Fruit fly (Drosophila melanogaster) whole organism, embryonic: Measurements from ENCODE around the gene CG4757.

Experiments
- CG10431 ChIP-seq: fragments of 200-800 bp; sonication (Bioruptor generic); optimal IDR thresholded peaks from 3 replicates; lab custom pipeline; 2018; ENCODE audit warnings: missing biosample characterization, mild to moderate bottlenecking, missing genetic modification characterization
- CG11398 ChIP-seq: fragments of 200-800 bp; sonication (Bioruptor generic); optimal IDR thresholded peaks from 2 replicates; lab custom pipeline; 2016; ENCODE audit warnings: missing biosample characterization, missing genetic modification characterization
- CG11456 ChIP-seq: fragments of 200-800 bp; sonication (Bioruptor generic); IDR thresholded peaks from 3 replicates; pipeline ENCODE4 v1.3.6; 2022; ENCODE audit warnings: missing biosample characterization, missing genetic modification characterization
- CG1233 ChIP-seq: fragments of 200-800 bp; sonication (Bioruptor generic); optimal IDR thresholded peaks from 4 replicates; lab custom pipeline; 2018; ENCODE audit warnings: missing biosample characterization, mild to moderate bottlenecking, missing genetic modification characterization
- CG12391 ChIP-seq: fragments of 200-800 bp; sonication (Bioruptor generic); optimal IDR thresholded peaks from 3 replicates; lab custom pipeline; 2018; ENCODE audit warnings: missing biosample characterization, mild to moderate bottlenecking, missing genetic modification characterization, moderate library complexity
- CG12659 ChIP-seq: fragments of 200-800 bp; sonication (Bioruptor generic); optimal IDR thresholded peaks from 3 replicates; lab custom pipeline; 2017; ENCODE audit warnings: mild to moderate bottlenecking, missing biosample characterization, missing genetic modification reagents, missing genetic modification characterization
- CG13894 ChIP-seq: fragments of 200-800 bp; sonication (Bioruptor generic); optimal IDR thresholded peaks from 3 replicates; lab custom pipeline; 2018; ENCODE audit warnings: missing biosample characterization, mild to moderate bottlenecking, missing genetic modification characterization, moderate library complexity
- CG14860 ChIP-seq: fragments of 200-800 bp; sonication (Bioruptor generic); IDR thresholded peaks from 3 replicates; pipeline ENCODE4 v1.3.6; 2022; ENCODE audit warnings: missing biosample characterization, missing genetic modification characterization; ENCODE audit not compliant: partially characterized antibody
- CG30403 ChIP-seq: fragments of 200-800 bp; sonication (Bioruptor generic); optimal IDR thresholded peaks from 3 replicates; lab custom pipeline; 2016; ENCODE audit warnings: missing biosample characterization, missing genetic modification characterization
- CG3407 ChIP-seq: fragments of 200-800 bp; sonication (Bioruptor generic); optimal IDR thresholded peaks from 2 replicates; lab custom pipeline; 2018; ENCODE audit warnings: missing biosample characterization, mild to moderate bottlenecking, missing genetic modification characterization
- CG3726 ChIP-seq: fragments of 200-800 bp; sonication (Bioruptor generic); IDR thresholded peaks from 3 replicates; pipeline ENCODE4, ENCODE4 v1.3.6; 2022; ENCODE audit warnings: missing biosample characterization, missing genetic modification characterization
- CG4730 ChIP-seq: fragments of 200-800 bp; sonication (Bioruptor generic); IDR thresholded peaks from 2 replicates; pipeline ENCODE4 v1.3.6; 2022; ENCODE audit warnings: missing biosample characterization, missing genetic modification characterization
- CG5245 ChIP-seq: fragments of 200-800 bp; sonication (Bioruptor generic); optimal IDR thresholded peaks from 3 replicates; lab custom pipeline; 2016; ENCODE audit warnings: missing biosample characterization, missing genetic modification characterization
- CG8388 ChIP-seq: fragments of 200-800 bp; sonication (Bioruptor generic); optimal IDR thresholded peaks from 2 replicates; lab custom pipeline; 2019; ENCODE audit warnings: missing biosample characterization, mild to moderate bottlenecking, missing genetic modification characterization, moderate library complexity
- CG8478 ChIP-seq: fragments of >200 bp; optimal IDR thresholded peaks from 2 replicates; lab custom pipeline; 2018
- CG8765 ChIP-seq: fragments of 200-800 bp; sonication (Bioruptor generic); IDR thresholded peaks from 2 replicates; pipeline ENCODE4 v1.3.6; 2022; ENCODE audit warnings: missing biosample characterization, missing genetic modification characterization
- CTCF ChIP-seq: fragments of 200-800 bp; sonication (Bioruptor generic); optimal IDR thresholded peaks from 2 replicates; lab custom pipeline; 2017; ENCODE audit warnings: missing biosample characterization, mild to moderate bottlenecking, missing genetic modification characterization, moderate library complexity
- Deaf1 ChIP-seq: fragments of 200-800 bp; optimal IDR thresholded peaks from 3 replicates; lab custom pipeline; 2019; ENCODE audit warnings: missing biosample characterization, mild to moderate bottlenecking, missing genetic modification characterization, moderate library complexity
- Dip3 ChIP-seq: fragments of 200-800 bp; sonication (Bioruptor generic); optimal IDR thresholded peaks from 3 replicates; lab custom pipeline; 2016; ENCODE audit warnings: missing biosample characterization, missing genetic modification characterization
- Eip74EF ChIP-seq, 2 experiments: fragments of 200-800 bp in 1 of 2; fragments of >200 bp in 1 of 2; sonication (Bioruptor generic) in 1 of 2; optimal IDR thresholded peaks; 2 replicates each; lab custom pipeline; 2017 to 2019; ENCODE audit warnings: missing biosample characterization in 2 of 2, missing genetic modification characterization in 2 of 2, mild to moderate bottlenecking in 1 of 2, moderate library complexity in 1 of 2
- Fer2 ChIP-seq: fragments of 200-800 bp; sonication (Bioruptor generic); optimal IDR thresholded peaks from 2 replicates; lab custom pipeline; 2018; ENCODE audit warnings: missing biosample characterization, mild to moderate bottlenecking, missing genetic modification characterization, moderate library complexity
- GATAe ChIP-seq: fragments of 200-800 bp; sonication (Bioruptor generic); conservative IDR thresholded peaks from 2 replicates; pipeline ENCODE4 v1.3.6; 2022; ENCODE audit warnings: missing biosample characterization, missing genetic modification characterization
- HLH54F ChIP-seq: fragments of 200-800 bp; sonication (Bioruptor generic); optimal IDR thresholded peaks from 3 replicates; lab custom pipeline; 2016; ENCODE audit warnings: missing biosample characterization, missing genetic modification characterization
- HLHmδ ChIP-seq: fragments of 200-800 bp; sonication (Bioruptor generic); optimal IDR thresholded peaks from 2 replicates; lab custom pipeline; 2018; ENCODE audit warnings: missing biosample characterization, mild to moderate bottlenecking, missing genetic modification characterization, moderate library complexity
- Hey ChIP-seq: fragments of 200-800 bp; sonication (Bioruptor generic); optimal IDR thresholded peaks from 3 replicates; lab custom pipeline; 2018; ENCODE audit warnings: missing biosample characterization, mild to moderate bottlenecking, missing genetic modification characterization
- Hmr ChIP-seq: fragments of 200-800 bp; sonication (Bioruptor generic); optimal IDR thresholded peaks from 3 replicates; lab custom pipeline; 2017; ENCODE audit warnings: mild to moderate bottlenecking, missing biosample characterization, missing genetic modification reagents, missing genetic modification characterization
- Jarid2 ChIP-seq: fragments of 200-800 bp; sonication (Bioruptor generic); optimal IDR thresholded peaks from 3 replicates; lab custom pipeline; 2017; ENCODE audit warnings: mild to moderate bottlenecking, missing biosample characterization, missing genetic modification reagents, missing genetic modification characterization
- Lhr ChIP-seq: fragments of 200-800 bp; sonication (Bioruptor generic); optimal IDR thresholded peaks from 3 replicates; lab custom pipeline; 2017; ENCODE audit warnings: mild to moderate bottlenecking, missing biosample characterization, missing genetic modification reagents, missing genetic modification characterization
- MTF-1 ChIP-seq: fragments of 200-800 bp; sonication (Bioruptor generic); optimal IDR thresholded peaks from 2 replicates; lab custom pipeline; 2018; ENCODE audit warnings: missing biosample characterization, mild to moderate bottlenecking, missing genetic modification characterization, borderline replicate concordance
- Med ChIP-seq: fragments of 200-800 bp; sonication (Bioruptor generic); peaks from one replicate; lab custom pipeline; 2016; ENCODE audit warnings: missing biosample characterization, missing genetic modification characterization, mild to moderate bottlenecking, inconsistent platforms, moderate library complexity
- Meics ChIP-seq: fragments of 200-800 bp; sonication (Bioruptor generic); optimal IDR thresholded peaks from 2 replicates; lab custom pipeline; 2017; ENCODE audit warnings: missing biosample characterization, mild to moderate bottlenecking, missing genetic modification characterization
- Usf ChIP-seq: fragments of 200-800 bp; sonication (Bioruptor generic); optimal IDR thresholded peaks from 2 replicates; lab custom pipeline; 2017; ENCODE audit warnings: missing genotype, missing biosample characterization, missing genetic modification characterization
- al ChIP-seq: fragments of 200-800 bp; sonication (Bioruptor generic); IDR thresholded peaks from 2 replicates; pipeline ENCODE4 v1.3.6; 2022; ENCODE audit warnings: missing biosample characterization, missing genetic modification characterization
- ara ChIP-seq: fragments of 200-800 bp; sonication (Bioruptor generic); IDR thresholded peaks from 2 replicates; pipeline ENCODE4 v1.3.6; 2022; ENCODE audit warnings: missing biosample characterization, missing genetic modification characterization
- bcd ChIP-seq: fragments of 200-800 bp; sonication (Bioruptor generic); optimal IDR thresholded peaks from 2 replicates; lab custom pipeline; 2017; ENCODE audit warnings: missing biosample characterization, mild to moderate bottlenecking, missing genetic modification characterization
- ewg ChIP-seq: fragments of 200-800 bp; sonication (Bioruptor generic); optimal IDR thresholded peaks from 3 replicates; lab custom pipeline; 2017; ENCODE audit warnings: mild to moderate bottlenecking, missing biosample characterization, missing genetic modification reagents, missing genetic modification characterization
- eyg ChIP-seq: fragments of 200-800 bp; sonication (Bioruptor generic); optimal IDR thresholded peaks from 3 replicates; lab custom pipeline; 2016; ENCODE audit warnings: missing biosample characterization, missing genetic modification characterization
- fd102C ChIP-seq: fragments of 200-800 bp; sonication (Bioruptor generic); optimal IDR thresholded peaks from 2 replicates; lab custom pipeline; 2018; ENCODE audit warnings: missing biosample characterization, mild to moderate bottlenecking, missing genetic modification characterization, moderate library complexity
- ftz-f1 ChIP-seq: fragments of 200-800 bp; sonication (Bioruptor generic); optimal IDR thresholded peaks from 2 replicates; lab custom pipeline; 2016; ENCODE audit warnings: missing biosample characterization, missing genetic modification characterization
- fu2 ChIP-seq: fragments of 200-800 bp; sonication (Bioruptor generic); optimal IDR thresholded peaks from 2 replicates; lab custom pipeline; 2016; ENCODE audit warnings: missing biosample characterization, missing genetic modification characterization
- inv ChIP-seq: fragments of 200-800 bp; sonication (Bioruptor generic); IDR thresholded peaks from 2 replicates; pipeline ENCODE4 v1.3.6; 2022; ENCODE audit warnings: missing biosample characterization, missing genetic modification characterization; ENCODE audit not compliant: partially characterized antibody
- jigr1 ChIP-seq: fragments of 200-800 bp; sonication (Bioruptor generic); IDR thresholded peaks from 3 replicates; pipeline ENCODE4 v1.3.6; 2022; ENCODE audit warnings: missing biosample characterization, missing genetic modification characterization
- lov ChIP-seq, 2 experiments: fragments of 200-800 bp in 1 of 2; fragments of >200 bp in 1 of 2; sonication (Bioruptor generic) in 1 of 2; IDR thresholded peaks in 1 of 2; optimal IDR thresholded peaks in 1 of 2; 2 replicates in 1 of 2; 3 replicates in 1 of 2; pipeline versions ENCODE4 v1.3.6 to Lab custom; 2017 to 2022; ENCODE audit warnings: missing biosample characterization in 1 of 2, missing genetic modification characterization in 1 of 2
- scrt ChIP-seq: fragments of 200-800 bp; sonication (Bioruptor generic); optimal IDR thresholded peaks from 2 replicates; lab custom pipeline; 2018; ENCODE audit warnings: missing biosample characterization, mild to moderate bottlenecking, missing genetic modification characterization, moderate library complexity
- stc ChIP-seq: fragments of 200-800 bp; sonication (Bioruptor generic); IDR thresholded peaks from 2 replicates; pipeline ENCODE4 v1.3.6; 2022; ENCODE audit warnings: missing biosample characterization, missing genetic modification characterization
- trem ChIP-seq: fragments of 200-800 bp; optimal IDR thresholded peaks from 3 replicates; lab custom pipeline; 2019; ENCODE audit warnings: missing biosample characterization, mild to moderate bottlenecking, missing genetic modification characterization, moderate library complexity
- unc-4 ChIP-seq: fragments of 200-800 bp; sonication (Bioruptor generic); IDR thresholded peaks from 2 replicates; pipeline ENCODE4 v1.3.6; 2022; ENCODE audit warnings: missing biosample characterization, missing genetic modification characterization; ENCODE audit not compliant: partially characterized antibody

Gene CG4757

dm6 chr3R:11195792-11196191 lies 34.8 kb downstream of the CG4757 start, which contains the start of gene CG18577:
CG18577 (plus strand) TSS chr3R:11196092.
- no peak for TF ChIP-seq Usf
- TF ChIP-seq Hey (tag; lab: Kevin White, UChicago): peak; percentile 41
- TF ChIP-seq Med (GFP tag; lab: Kevin White, UChicago): peak; percentile 87
- TF ChIP-seq Meics: peak; percentile 55
- no peak for TF ChIP-seq CG12391 (tag; lab: Kevin White, UChicago)
- no peak for TF ChIP-seq unc-4 (GFP tag; lab: Robert Waterston, UW)
- no peak for TF ChIP-seq CG14860 (GFP tag; lab: Robert Waterston, UW)
- TF ChIP-seq GATAe (GFP tag; lab: Robert Waterston, UW): peak; percentile 18; the same call in 1 of the 2 replicates
- TF ChIP-seq CG11456: 0 out of 3 replicates have a peak, but pooled peaks have one; percentile 5
- no peak for TF ChIP-seq al (GFP tag; lab: Robert Waterston, UW)

- TF ChIP-seq CG8478 (lab: Kevin White, UChicago) (no peak), CG11456 (peak; percentile 98), CG10431 (GFP tag; lab: Kevin White, UChicago) (peak; percentile 97), CG3407 (peak; percentile 96), Dip3 (GFP tag; lab: Kevin White, UChicago) (peak; percentile 88), ewg (GFP tag; lab: Kevin White, UChicago) (peak; percentile 97), CG30403 (GFP tag; lab: Kevin White, UChicago) (peak; percentile 99), CG3726 (GFP tag; lab: Robert Waterston, UW) (peak; percentile 96), CG12391 (tag; lab: Kevin White, UChicago) (peak; percentile 99), CG12659 (GFP tag; lab: Kevin White, UChicago) (peak; percentile 99), trem (tag; lab: Kevin White, UChicago) (peak; percentile 86), bcd (GFP tag; lab: Kevin White, UChicago) (peak; percentile 100), CG5245 (GFP tag; lab: Kevin White, UChicago) (peak; percentile 91), eyg (GFP tag; lab: Kevin White, UChicago) (no peak), jigr1 (GFP tag; lab: Robert Waterston, UW) (peak; percentile 99), lov (optimal IDR thresholded peaks at IDR 0.05; lab: Kevin White, UChicago) (no peak), lov (GFP tag; IDR thresholded peaks at IDR 0.05; lab: Robert Waterston, UW) (peak; percentile 88; the same call in 2 of the 3 replicates), fd102C (GFP tag; lab: Kevin White, UChicago) (no peak), Fer2 (peak; percentile 97), HLH54F (GFP tag; lab: Kevin White, UChicago) (peak; percentile 92), ara (GFP tag; lab: Robert Waterston, UW) (peak; percentile 96), CG11398 (GFP tag; lab: Kevin White, UChicago) (no peak), scrt (GFP tag; lab: Kevin White, UChicago) (peak; percentile 99), CG13894 (tag; lab: Kevin White, UChicago) (peak; percentile 98), Jarid2 (GFP tag; lab: Kevin White, UChicago) (peak; percentile 91), CG1233 (peak; percentile 99), Deaf1 (tag; lab: Kevin White, UChicago) (peak; percentile 76), Lhr (GFP tag; lab: Kevin White, UChicago) (peak; percentile 93), CTCF (GFP tag; lab: Kevin White, UChicago) (peak; percentile 67), inv (GFP tag; lab: Robert Waterston, UW) (no peak), CG8388 (GFP tag; lab: Kevin White, UChicago) (peak; percentile 98), HLHmδ (GFP tag; lab: Kevin White, UChicago) (no peak), Hmr (peak; percentile 99), ftz-f1 (peak; percentile 46), CG4730 (GFP tag; lab: Robert Waterston, UW) (peak; percentile 97), MTF-1 (GFP tag; lab: Kevin White, UChicago) (peak; percentile 84), stc (GFP tag; lab: Robert Waterston, UW) (peak; percentile 98), Eip74EF (GFP tag; optimal IDR thresholded peaks at IDR 0.05; lab: Kevin White, UChicago) (peak in 1 of 2 experiments; percentile 100), CG8765 (peak; percentile 87), fu2 (GFP tag; lab: Kevin White, UChicago) (peak; percentile 90)
These were observed 35.8 kb downstream of the CG4757 start for dm6 chr3R:11196648-11197388.
